Fruit fly (Drosophila melanogaster) S2 (cell line): Measurements from ENCODE around the gene CG13893.

Source experiments
- CG8478 ChIP-seq: fragments of >200 bp; optimal IDR thresholded peaks from 2 replicates; lab custom pipeline; 2018
- CTCF ChIP-seq, 2 experiments: fragments of >200 bp; optimal IDR thresholded peaks; 2 replicates each; lab custom pipeline; 2018

The CG13893 gene

dm6 chr3L:616482-617148 lies 12.8 kb upstream of the CG13893 start:
- no peak for TF ChIP-seq CTCF (optimal IDR thresholded peaks at IDR 0.05; lab: Kevin White, UChicago)
- TF ChIP-seq CG8478: no peak

dm6 chr3L:616099-616481 lies 12.3 kb upstream of the CG13893 start:
- TF ChIP-seq CTCF (optimal IDR thresholded peaks at IDR 0.05; lab: Kevin White, UChicago) (no peak), CG8478 (no peak)

DNA sequence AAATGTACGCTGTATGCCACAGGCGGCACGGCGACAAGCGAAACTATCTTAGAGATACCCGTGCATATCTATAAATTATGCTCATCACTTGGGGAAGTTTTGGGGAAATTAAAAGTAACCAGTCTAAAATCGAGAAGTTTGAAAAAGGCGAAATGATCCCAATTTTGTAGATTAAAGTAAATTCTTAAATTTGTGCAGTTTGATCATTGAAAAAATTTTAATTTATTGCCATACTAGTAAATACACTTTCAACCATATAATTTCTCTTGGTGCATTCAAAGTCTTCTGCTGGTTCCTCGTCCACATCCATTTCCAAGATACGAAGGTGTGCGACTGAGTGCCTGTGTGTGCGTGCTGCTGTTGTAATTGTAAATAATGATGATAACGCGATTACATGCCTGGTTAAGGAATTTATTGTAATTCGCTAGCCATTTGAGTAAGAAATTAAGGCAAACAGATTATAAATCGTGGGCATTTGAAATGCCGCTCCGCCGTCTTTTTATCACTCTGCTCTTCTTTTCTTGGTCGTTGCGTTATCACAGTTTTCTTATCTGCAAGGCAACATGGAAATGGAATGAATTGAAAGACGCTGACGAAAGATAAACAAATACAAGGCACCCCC lies 11.7 kb upstream of the CG13893 start:
- no peak for TF ChIP-seq CTCF (optimal IDR thresholded peaks at IDR 0.05; lab: Kevin White, UChicago)
- no peak for TF ChIP-seq CG8478

DNA sequence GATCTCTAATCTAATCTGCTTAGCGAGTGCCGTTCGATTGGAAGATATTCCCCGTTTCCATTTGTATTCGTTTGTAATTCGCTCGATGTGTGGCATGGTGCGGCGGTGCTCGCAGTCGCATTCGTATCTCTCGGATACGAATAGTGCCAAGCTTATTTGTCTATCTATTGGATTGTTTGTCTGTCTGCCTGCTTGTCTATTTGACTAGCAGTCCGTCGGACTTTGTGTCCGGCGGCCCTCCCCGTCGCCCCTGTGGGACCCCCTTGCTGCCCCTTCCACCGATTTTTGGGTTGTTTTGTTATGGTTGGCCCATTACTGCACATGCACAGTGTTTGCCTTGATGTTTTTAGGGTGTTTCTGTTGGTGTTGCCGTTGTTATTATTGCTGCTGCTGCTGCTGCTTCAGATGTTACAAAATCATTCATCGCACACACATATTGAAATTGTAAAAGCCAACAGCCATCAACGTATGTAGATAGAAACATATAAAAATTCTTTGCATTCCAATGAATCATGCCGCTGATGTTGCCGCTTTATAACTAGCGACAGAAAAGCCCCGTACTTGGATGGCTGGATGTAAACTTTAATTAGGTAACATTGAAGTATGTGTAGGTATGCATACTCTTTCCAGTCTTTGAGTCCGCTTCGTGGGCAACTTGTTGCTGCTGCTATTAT lies 11.1 kb upstream of the CG13893 start:
- TF ChIP-seq CTCF (optimal IDR thresholded peaks at IDR 0.05; lab: Kevin White, UChicago) (no peak), CG8478 (no peak)

DNA sequence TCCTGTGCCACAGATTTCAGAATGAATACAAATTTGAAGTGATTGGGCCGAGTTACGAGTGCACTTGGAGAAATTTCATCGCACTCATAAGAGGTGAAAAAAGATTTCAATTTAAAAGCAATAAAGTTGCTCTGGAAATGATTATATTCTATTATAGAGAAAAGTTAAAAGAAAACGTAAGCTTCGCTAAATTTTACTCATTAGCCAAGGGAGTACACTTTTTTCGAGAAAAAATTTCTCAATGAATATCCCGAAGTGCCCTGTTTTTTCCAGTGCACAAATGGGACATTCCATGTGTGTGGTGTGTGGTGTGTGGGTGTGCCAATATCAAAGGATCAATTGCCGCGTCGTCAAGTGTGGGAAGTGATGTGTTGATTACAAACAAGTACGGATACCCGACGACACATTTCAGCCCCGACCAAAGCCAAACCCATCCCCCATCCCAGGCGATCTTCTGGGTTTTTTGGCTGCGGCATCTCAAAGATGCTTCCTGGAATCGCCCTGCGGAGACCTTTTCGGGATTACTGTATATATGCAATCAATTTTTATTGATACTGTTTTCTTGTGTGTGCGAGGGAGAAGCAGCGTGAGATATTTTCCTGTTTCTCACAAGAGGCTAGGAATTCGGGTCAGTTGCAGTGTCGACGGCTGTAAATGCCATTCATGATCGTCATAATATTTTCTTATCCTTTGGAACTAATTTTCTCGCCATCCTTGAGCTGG lies 9.9 kb upstream of the CG13893 start:
- no peak for TF ChIP-seq CTCF (optimal IDR thresholded peaks at IDR 0.05; lab: Kevin White, UChicago)
- TF ChIP-seq CG8478: no peak

- TF ChIP-seq CG8478 (no peak), CTCF (optimal IDR thresholded peaks at IDR 0.05; lab: Kevin White, UChicago) (no peak)
These were observed 8.1 kb upstream of the CG13893 start for dm6 chr3L:611639-612611.

- no peak for TF ChIP-seq CG8478
- TF ChIP-seq CTCF (optimal IDR thresholded peaks at IDR 0.05; lab: Kevin White, UChicago): no peak
These were observed 7.0 kb upstream of the CG13893 start for dm6 chr3L:610765-611164.

DNA sequence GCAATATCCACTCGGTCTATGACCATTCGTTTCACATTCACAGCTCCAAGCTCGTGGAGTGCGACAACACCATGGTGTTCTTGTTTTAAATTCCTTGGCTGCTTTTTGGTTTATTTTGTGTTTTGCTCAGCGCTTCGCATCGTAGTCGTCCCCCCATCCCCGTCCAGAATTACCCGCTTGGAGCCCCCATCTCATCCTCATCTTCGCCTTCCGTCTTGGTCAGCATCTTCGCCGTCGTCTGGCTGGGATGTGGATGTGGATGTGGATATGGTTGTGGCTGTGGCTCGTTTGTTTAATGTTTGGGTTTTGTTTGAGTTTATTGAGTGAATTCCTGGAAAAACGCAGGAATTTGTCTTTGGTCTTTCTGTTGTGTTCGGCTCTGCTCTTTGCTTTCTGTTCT lies 5.4 kb upstream of the CG13893 start:
- TF ChIP-seq CG8478 (no peak), CTCF (optimal IDR thresholded peaks at IDR 0.05; lab: Kevin White, UChicago) (no peak)

dm6 chr3L:608362-608761 lies 4.6 kb upstream of the CG13893 start:
- TF ChIP-seq CG8478: no peak
- no peak for TF ChIP-seq CTCF (optimal IDR thresholded peaks at IDR 0.05; lab: Kevin White, UChicago)

DNA sequence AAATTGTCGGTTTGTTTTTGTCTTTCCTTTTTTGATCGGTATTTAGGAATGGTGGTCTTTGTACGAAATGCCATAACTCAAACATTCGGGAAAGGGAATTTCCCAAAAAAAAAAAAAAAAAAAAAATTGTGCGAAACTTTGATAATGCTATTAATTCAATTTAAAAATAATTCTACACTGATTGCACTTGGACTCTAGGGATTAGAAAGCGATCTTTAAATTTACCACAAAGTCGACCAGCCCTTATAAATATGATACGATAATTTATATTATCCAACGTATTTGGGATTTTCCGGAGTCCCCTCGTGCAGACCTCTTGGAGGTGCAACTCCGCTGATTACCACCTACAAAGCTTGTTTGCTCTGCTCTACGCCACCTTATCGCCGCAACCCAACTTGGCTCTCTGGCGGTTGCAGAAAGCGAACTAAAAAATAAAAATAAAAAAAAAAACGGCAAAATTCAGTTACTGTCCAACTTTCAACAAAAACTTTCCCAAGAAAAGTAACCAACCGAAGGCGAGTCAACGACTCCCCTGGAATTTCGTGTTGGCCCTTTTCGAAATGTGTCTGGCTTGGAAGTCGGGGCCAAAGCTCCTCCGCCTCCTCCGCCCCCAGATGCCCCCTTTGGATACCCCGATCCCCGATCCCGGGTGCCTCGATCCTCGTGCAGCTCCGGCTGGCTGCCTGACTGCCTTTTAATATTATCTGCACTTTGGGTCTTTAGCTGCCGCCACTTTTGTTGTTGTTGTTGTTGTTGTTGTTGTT lies 3.9 kb upstream of the CG13893 start:
- no peak for TF ChIP-seq CTCF (optimal IDR thresholded peaks at IDR 0.05; lab: Kevin White, UChicago)
- no peak for TF ChIP-seq CG8478

DNA sequence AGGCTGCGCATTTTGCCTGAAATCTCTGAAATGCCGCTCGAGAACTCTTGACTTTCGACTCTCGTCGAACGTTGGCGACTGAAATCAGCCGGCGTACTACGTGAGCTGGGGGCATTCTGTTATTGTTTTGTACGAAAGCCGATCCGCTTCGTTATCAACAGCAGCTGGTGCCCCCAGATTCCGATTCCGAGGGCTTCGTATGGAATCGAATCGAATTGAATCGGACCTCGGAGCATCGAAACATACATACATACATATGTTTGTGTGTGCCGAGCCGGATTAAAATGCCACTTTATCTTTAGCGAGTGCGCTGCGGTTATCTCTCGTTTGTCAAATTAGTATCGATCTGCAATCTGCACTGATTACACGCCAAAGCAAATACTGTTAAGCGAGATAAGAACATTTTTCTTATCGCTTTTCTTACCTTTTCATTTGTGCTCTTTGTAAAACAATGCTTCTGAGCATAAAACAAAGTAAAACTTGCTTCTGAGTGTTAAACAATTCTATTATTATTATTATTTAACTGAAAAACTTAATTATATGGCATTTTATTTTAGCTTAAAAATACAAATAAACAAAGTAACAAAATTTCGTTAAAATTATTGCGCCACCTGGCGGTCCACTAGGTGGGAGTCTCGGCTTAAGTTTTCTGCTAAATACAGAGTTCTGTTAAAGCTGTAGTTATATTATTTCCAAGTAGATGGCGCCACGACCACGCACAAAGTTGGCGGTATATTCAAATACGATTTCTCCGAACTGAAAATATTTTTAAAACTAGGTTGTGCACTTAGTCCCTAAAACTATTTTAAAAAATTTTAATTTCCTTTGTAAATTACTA lies 2.9 kb upstream of the CG13893 start, which contains the start of gene Reg-2:
TSS of gene Reg-2 (minus strand) at position 80 of the 838 bp plus-strand sequence.
- TF ChIP-seq CTCF (optimal IDR thresholded peaks at IDR 0.05; lab: Kevin White, UChicago) (peak; percentile 82 to 96), CG8478 (no peak)

dm6 chr3L:604701-605100 lies 893 bp upstream of the CG13893 start:
- TF ChIP-seq CG8478: no peak
- TF ChIP-seq CTCF (optimal IDR thresholded peaks at IDR 0.05; lab: Kevin White, UChicago): peak; percentile 62 to 79

- TF ChIP-seq CG8478: no peak
- no peak for TF ChIP-seq CTCF (optimal IDR thresholded peaks at IDR 0.05; lab: Kevin White, UChicago)
These were observed 620 bp downstream of the CG13893 start for dm6 chr3L:603188-603587.
